Worm (Caenorhabditis elegans): ENCODE data around the gene unc-42.

DNA sequence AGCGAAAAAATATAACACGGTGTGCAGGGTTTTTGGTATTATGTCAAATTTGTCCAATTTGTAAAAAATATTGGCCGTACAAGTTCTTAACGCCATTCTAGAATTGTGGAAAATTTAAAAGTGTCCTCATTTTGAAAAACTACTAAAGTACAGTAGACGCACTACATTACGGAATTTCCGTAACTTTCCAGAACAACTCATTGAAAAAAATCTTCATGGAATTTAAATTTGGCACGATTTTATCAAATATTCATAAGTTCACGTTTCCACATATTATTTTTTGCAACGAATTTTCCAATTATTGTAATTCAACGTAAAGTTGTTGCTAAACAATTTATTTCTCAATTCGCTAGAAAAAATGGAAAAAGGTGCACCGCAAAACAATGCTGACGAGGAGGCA, 54.3 kb downstream of the unc-42 start, which contains the start of gene F40F9.3:
- no peak for TF ChIP-seq F13H6.1 (tag; optimal IDR thresholded peaks at IDR 0.05)
- no peak for TF ChIP-seq ceh-14 (tag; optimal IDR thresholded peaks at IDR 0.05)
- no peak for TF ChIP-seq C08G9.2 (tag; optimal IDR thresholded peaks at IDR 0.05)
- TF ChIP-seq ama-1 (optimal IDR thresholded peaks at IDR 0.05): no peak
- TF ChIP-seq pha-4 (tag; optimal IDR thresholded peaks at IDR 0.05): no peak
- TF ChIP-seq nhr-11 (tag; optimal IDR thresholded peaks at IDR 0.05): no peak
- no peak for TF ChIP-seq ceh-24 (tag; optimal IDR thresholded peaks at IDR 0.05)
- TF ChIP-seq rnt-1 (tag; optimal IDR thresholded peaks at IDR 0.05): no peak
- no peak for TF ChIP-seq ceh-31 (tag; optimal IDR thresholded peaks at IDR 0.05)
- no peak for TF ChIP-seq madf-2 (tag; optimal IDR thresholded peaks at IDR 0.05)
